Fruit fly (Drosophila melanogaster) whole organism, embryonic: ENCODE results near the gene RtcB.

Experiments
- Atf3 ChIP-seq: fragments of 200-800 bp; sonication (Bioruptor generic); optimal IDR thresholded peaks from 3 replicates; lab custom pipeline; 2016; ENCODE audit warnings: missing biosample characterization, missing genetic modification characterization
- Blimp-1 ChIP-seq: fragments of 200-800 bp; sonication (Bioruptor generic); optimal IDR thresholded peaks from 3 replicates; lab custom pipeline; 2018; ENCODE audit warnings: missing biosample characterization, missing genetic modification characterization, mild to moderate bottlenecking, moderate library complexity, missing genetic modification reagents
- CG1024 ChIP-seq: fragments of 200-800 bp; sonication (Bioruptor generic); IDR thresholded peaks from 2 replicates; pipeline ENCODE4 v1.3.6; 2022; ENCODE audit warnings: missing biosample characterization, missing genetic modification characterization
- CG10565 ChIP-seq: fragments of 200-800 bp; sonication (Bioruptor generic); optimal IDR thresholded peaks from 3 replicates; lab custom pipeline; 2016; ENCODE audit warnings: missing biosample characterization, mild to moderate bottlenecking, missing genetic modification characterization
- CG13775 ChIP-seq: fragments of 200-800 bp; sonication (Bioruptor generic); optimal IDR thresholded peaks from 3 replicates; lab custom pipeline; 2017; ENCODE audit warnings: missing biosample characterization, mild to moderate bottlenecking, missing genetic modification characterization
- CG15011 ChIP-seq: fragments of 200-800 bp; sonication (Bioruptor generic); optimal IDR thresholded peaks from 3 replicates; lab custom pipeline; 2018; ENCODE audit warnings: missing biosample characterization, mild to moderate bottlenecking, missing genetic modification characterization
- CG17385 ChIP-seq: fragments of 200-800 bp; sonication (Bioruptor generic); optimal IDR thresholded peaks from 3 replicates; lab custom pipeline; 2018; ENCODE audit warnings: missing biosample characterization, mild to moderate bottlenecking, missing genetic modification characterization
- CG1832 ChIP-seq: fragments of 200-800 bp; sonication (Bioruptor generic); optimal IDR thresholded peaks from 2 replicates; lab custom pipeline; 2017; ENCODE audit warnings: missing biosample characterization, mild to moderate bottlenecking, missing genetic modification characterization, inconsistent platforms
- CG2678 ChIP-seq: fragments of 200-800 bp; sonication (Bioruptor generic); optimal IDR thresholded peaks from 3 replicates; lab custom pipeline; 2019; ENCODE audit warnings: missing biosample characterization, mild to moderate bottlenecking, missing genetic modification characterization, moderate library complexity
- CG30020 ChIP-seq: fragments of 200-800 bp; optimal IDR thresholded peaks from 2 replicates; lab custom pipeline; 2019; ENCODE audit warnings: missing biosample characterization, mild to moderate bottlenecking, missing genetic modification characterization, moderate library complexity
- CG30403 ChIP-seq: fragments of 200-800 bp; sonication (Bioruptor generic); optimal IDR thresholded peaks from 3 replicates; lab custom pipeline; 2016; ENCODE audit warnings: missing biosample characterization, missing genetic modification characterization
- CG3995 ChIP-seq: fragments of 200-800 bp; sonication (Bioruptor generic); optimal IDR thresholded peaks from 3 replicates; lab custom pipeline; 2016; ENCODE audit warnings: missing biosample characterization, missing genetic modification characterization
- CG8281 ChIP-seq: fragments of 200-800 bp; sonication (Bioruptor generic); optimal IDR thresholded peaks from 2 replicates; lab custom pipeline; 2018; ENCODE audit warnings: missing biosample characterization, mild to moderate bottlenecking, missing genetic modification characterization, moderate library complexity
- CG9876 ChIP-seq: fragments of 200-800 bp; sonication (Bioruptor generic); optimal IDR thresholded peaks from 2 replicates; lab custom pipeline; 2016; ENCODE audit warnings: missing biosample characterization, missing genetic modification characterization
- E2f1 ChIP-seq: fragments of 200-800 bp; sonication (Bioruptor generic); IDR thresholded peaks from 2 replicates; pipeline ENCODE4 v1.3.6; 2022; ENCODE audit warnings: missing biosample characterization, missing genetic modification characterization
- E2f2 ChIP-seq: fragments of 200-800 bp; sonication (Bioruptor generic); IDR thresholded peaks from 2 replicates; pipeline ENCODE4 v1.3.6; 2022; ENCODE audit warnings: missing biosample characterization, missing genetic modification characterization
- GATAe ChIP-seq: fragments of 200-800 bp; sonication (Bioruptor generic); conservative IDR thresholded peaks from 2 replicates; pipeline ENCODE4 v1.3.6; 2022; ENCODE audit warnings: missing biosample characterization, missing genetic modification characterization
- HLHmδ ChIP-seq: fragments of 200-800 bp; sonication (Bioruptor generic); optimal IDR thresholded peaks from 2 replicates; lab custom pipeline; 2018; ENCODE audit warnings: missing biosample characterization, mild to moderate bottlenecking, missing genetic modification characterization, moderate library complexity
- HmgZ ChIP-seq: fragments of 200-800 bp; sonication (Bioruptor generic); optimal IDR thresholded peaks from 2 replicates; lab custom pipeline; 2018; ENCODE audit warnings: missing biosample characterization, mild to moderate bottlenecking, missing genetic modification characterization
- Hr51 ChIP-seq, 2 experiments: fragments of 200-800 bp; sonication (Bioruptor generic); optimal IDR thresholded peaks; 2 replicates in 1 of 2; 3 replicates in 1 of 2; lab custom pipeline; 2016 to 2018; ENCODE audit warnings: missing biosample characterization in 2 of 2, missing genetic modification characterization in 2 of 2, mild to moderate bottlenecking in 1 of 2, moderate library complexity in 1 of 2
- Hr78 ChIP-seq, 2 experiments: fragments of 200-800 bp in 1 of 2; fragments of >200 bp in 1 of 2; sonication (Bioruptor generic) in 1 of 2; optimal IDR thresholded peaks; 2 replicates each; lab custom pipeline; 2017 to 2019; ENCODE audit warnings: missing biosample characterization in 2 of 2, missing genetic modification characterization in 2 of 2, mild to moderate bottlenecking in 1 of 2, moderate library complexity in 1 of 2
- Meics ChIP-seq: fragments of 200-800 bp; sonication (Bioruptor generic); optimal IDR thresholded peaks from 2 replicates; lab custom pipeline; 2017; ENCODE audit warnings: missing biosample characterization, mild to moderate bottlenecking, missing genetic modification characterization
- Neu2 ChIP-seq: fragments of 200-800 bp; sonication (Bioruptor generic); optimal IDR thresholded peaks from 3 replicates; lab custom pipeline; 2016; ENCODE audit warnings: missing biosample characterization, missing genetic modification characterization, borderline replicate concordance
- Oaz ChIP-seq: fragments of 200-800 bp; sonication (Bioruptor generic); IDR thresholded peaks from 2 replicates; pipeline ENCODE4 v1.3.6; 2022; ENCODE audit warnings: missing biosample characterization, missing genetic modification characterization
- Ptx1 ChIP-seq: fragments of 200-800 bp; sonication (Bioruptor generic); IDR thresholded peaks from 2 replicates; pipeline ENCODE4 v1.3.6; 2022; ENCODE audit warnings: missing biosample characterization, missing genetic modification characterization
- ash1 ChIP-seq: fragments of 200-800 bp; sonication (Bioruptor generic); optimal IDR thresholded peaks from 2 replicates; lab custom pipeline; 2018; ENCODE audit warnings: missing biosample characterization, mild to moderate bottlenecking, missing genetic modification characterization
- bcd ChIP-seq: fragments of 200-800 bp; sonication (Bioruptor generic); optimal IDR thresholded peaks from 2 replicates; lab custom pipeline; 2017; ENCODE audit warnings: missing biosample characterization, mild to moderate bottlenecking, missing genetic modification characterization
- bowl ChIP-seq: fragments of 200-800 bp; sonication (Bioruptor generic); IDR thresholded peaks from 2 replicates; pipeline ENCODE4 v1.3.6; 2022; ENCODE audit warnings: missing biosample characterization, missing genetic modification characterization
- cas ChIP-seq: fragments of 200-800 bp; sonication (Bioruptor generic); IDR thresholded peaks from 2 replicates; pipeline ENCODE4 v1.3.6; 2022; ENCODE audit warnings: missing biosample characterization, missing genetic modification characterization
- ci ChIP-seq: fragments of 200-800 bp; sonication (Bioruptor generic); IDR thresholded peaks from 3 replicates; pipeline ENCODE4 v1.3.6; 2022; ENCODE audit warnings: missing biosample characterization, missing genetic modification characterization
- corto ChIP-seq: fragments of 200-800 bp; sonication (Bioruptor generic); optimal IDR thresholded peaks from 2 replicates; lab custom pipeline; 2016; ENCODE audit warnings: missing biosample characterization, mild to moderate bottlenecking, missing genetic modification characterization, moderate library complexity
- crp ChIP-seq, 2 experiments: fragments of 200-800 bp; sonication (Bioruptor generic); optimal IDR thresholded peaks; 2 replicates in 1 of 2; 3 replicates in 1 of 2; lab custom pipeline; 2017; ENCODE audit warnings: missing biosample characterization in 2 of 2, missing genetic modification characterization in 2 of 2, mild to moderate bottlenecking in 1 of 2, moderate library complexity in 1 of 2
- dm ChIP-seq: fragments of 200-800 bp; sonication (Bioruptor generic); optimal IDR thresholded peaks from 3 replicates; lab custom pipeline; 2016; ENCODE audit warnings: missing biosample characterization, missing genetic modification characterization
- ems ChIP-seq: fragments of 200-800 bp; sonication (Bioruptor generic); optimal IDR thresholded peaks from 3 replicates; lab custom pipeline; 2016; ENCODE audit warnings: missing biosample characterization, missing genetic modification characterization
- ewg ChIP-seq: fragments of 200-800 bp; sonication (Bioruptor generic); optimal IDR thresholded peaks from 3 replicates; lab custom pipeline; 2017; ENCODE audit warnings: mild to moderate bottlenecking, missing biosample characterization, missing genetic modification reagents, missing genetic modification characterization
- exex ChIP-seq: fragments of 200-800 bp; sonication (Bioruptor generic); optimal IDR thresholded peaks from 4 replicates; lab custom pipeline; 2018; ENCODE audit warnings: missing biosample characterization, mild to moderate bottlenecking, missing genetic modification characterization, moderate library complexity
- fd102C ChIP-seq: fragments of 200-800 bp; sonication (Bioruptor generic); optimal IDR thresholded peaks from 2 replicates; lab custom pipeline; 2018; ENCODE audit warnings: missing biosample characterization, mild to moderate bottlenecking, missing genetic modification characterization, moderate library complexity
- grn ChIP-seq: fragments of 200-800 bp; sonication (Bioruptor generic); optimal IDR thresholded peaks from 3 replicates; lab custom pipeline; 2017; ENCODE audit warnings: missing biosample characterization, missing genetic modification characterization
- ham ChIP-seq: fragments of 200-800 bp; sonication (Bioruptor generic); IDR thresholded peaks from 2 replicates; pipeline ENCODE4 v1.3.6; 2022; ENCODE audit warnings: missing biosample characterization, missing genetic modification characterization
- kah ChIP-seq: fragments of 200-800 bp; sonication (Bioruptor generic); optimal IDR thresholded peaks from 2 replicates; lab custom pipeline; 2018; ENCODE audit warnings: missing biosample characterization, mild to moderate bottlenecking, missing genetic modification characterization
- lov ChIP-seq, 2 experiments: fragments of 200-800 bp in 1 of 2; fragments of >200 bp in 1 of 2; sonication (Bioruptor generic) in 1 of 2; IDR thresholded peaks in 1 of 2; optimal IDR thresholded peaks in 1 of 2; 2 replicates in 1 of 2; 3 replicates in 1 of 2; pipeline versions ENCODE4 v1.3.6 to Lab custom; 2017 to 2022; ENCODE audit warnings: missing biosample characterization in 1 of 2, missing genetic modification characterization in 1 of 2
- maf-S ChIP-seq: fragments of 200-800 bp; sonication (Bioruptor generic); optimal IDR thresholded peaks from 2 replicates; lab custom pipeline; 2016; ENCODE audit warnings: missing biosample characterization, missing genetic modification characterization
- oc ChIP-seq: fragments of 200-800 bp; sonication (Bioruptor generic); optimal IDR thresholded peaks from 2 replicates; lab custom pipeline; 2018; ENCODE audit warnings: missing biosample characterization, mild to moderate bottlenecking, missing genetic modification characterization, moderate library complexity
- org-1 ChIP-seq: fragments of 200-800 bp; sonication (Bioruptor generic); optimal IDR thresholded peaks from 2 replicates; lab custom pipeline; 2017; ENCODE audit warnings: missing biosample characterization, missing genetic modification characterization
- pita ChIP-seq: fragments of 200-800 bp; sonication (Bioruptor generic); optimal IDR thresholded peaks from 2 replicates; lab custom pipeline; 2017; ENCODE audit warnings: missing biosample characterization, mild to moderate bottlenecking, missing genetic modification characterization
- rib ChIP-seq: fragments of 200-800 bp; sonication (Bioruptor generic); IDR thresholded peaks from 2 replicates; pipeline ENCODE4 v1.3.6; 2022; ENCODE audit warnings: missing biosample characterization, missing genetic modification characterization
- sd ChIP-seq: fragments of 200-800 bp; sonication (Bioruptor generic); optimal IDR thresholded peaks from 3 replicates; lab custom pipeline; 2018; ENCODE audit warnings: missing biosample characterization, mild to moderate bottlenecking, missing genetic modification characterization, moderate library complexity
- vnd ChIP-seq: fragments of 200-800 bp; sonication (Bioruptor generic); IDR thresholded peaks from 3 replicates; pipeline ENCODE4 v1.3.6; 2022; ENCODE audit warnings: missing biosample characterization, missing genetic modification characterization; ENCODE audit not compliant: partially characterized antibody
- wdn ChIP-seq: fragments of 200-800 bp; sonication (Bioruptor generic); IDR thresholded peaks from 2 replicates; pipeline ENCODE4 v1.3.6; 2022; ENCODE audit warnings: missing biosample characterization, missing genetic modification characterization
- wek ChIP-seq: fragments of 200-800 bp; sonication (Bioruptor generic); optimal IDR thresholded peaks from 3 replicates; lab custom pipeline; 2018; ENCODE audit warnings: missing biosample characterization, mild to moderate bottlenecking, missing genetic modification characterization, moderate library complexity
- zfh2 ChIP-seq: fragments of 200-800 bp; sonication (Bioruptor generic); optimal IDR thresholded peaks from 2 replicates; lab custom pipeline; 2016; ENCODE audit warnings: missing biosample characterization, missing genetic modification characterization

The RtcB gene

DNA sequence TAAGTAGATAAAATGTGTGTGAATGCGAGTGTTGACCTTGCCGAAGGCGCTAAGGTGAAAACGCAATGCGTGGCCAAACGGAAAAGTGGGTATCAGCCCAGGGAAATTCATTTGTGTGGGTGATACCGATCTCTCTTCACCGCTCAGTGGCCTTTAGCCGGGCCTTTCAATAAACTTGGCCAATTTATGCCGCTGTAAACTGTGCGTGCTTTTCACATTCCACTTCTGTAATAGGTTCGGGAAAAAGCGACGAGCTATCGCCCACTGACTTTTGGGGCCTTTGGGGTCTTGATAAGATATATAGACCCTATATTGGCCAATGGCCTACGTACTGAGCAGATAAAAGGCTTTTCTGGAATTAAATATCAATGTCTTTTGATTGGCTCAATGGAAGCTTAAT lies 8.9 kb upstream of the RtcB start (continued):
- TF ChIP-seq lov (optimal IDR thresholded peaks at IDR 0.05; lab: Kevin White, UChicago): no peak
- no peak for TF ChIP-seq lov (GFP tag; IDR thresholded peaks at IDR 0.05; lab: Robert Waterston, UW)
- TF ChIP-seq Oaz: no peak
- TF ChIP-seq CG8281: no peak
- TF ChIP-seq Meics (GFP tag; lab: Kevin White, UChicago): no peak
- TF ChIP-seq oc (tag; lab: Kevin White, UChicago): no peak
- no peak for TF ChIP-seq ash1 (GFP tag; lab: Kevin White, UChicago)
- no peak for TF ChIP-seq vnd (GFP tag; lab: Robert Waterston, UW)
- no peak for TF ChIP-seq Atf3 (GFP tag; lab: Kevin White, UChicago)
- TF ChIP-seq CG2678 (tag; lab: Kevin White, UChicago): peak; percentile 3
- TF ChIP-seq CG1024: no peak
- TF ChIP-seq CG13775 (GFP tag; lab: Kevin White, UChicago): no peak
- no peak for TF ChIP-seq crp (GFP tag; optimal IDR thresholded peaks at IDR 0.05; lab: Kevin White, UChicago)
- peak; percentile 62 for TF ChIP-seq GATAe (GFP tag; lab: Robert Waterston, UW)
- no peak for TF ChIP-seq maf-S (GFP tag; lab: Kevin White, UChicago)
- TF ChIP-seq ci (GFP tag; lab: Robert Waterston, UW): no peak
- TF ChIP-seq CG17385: no peak
- TF ChIP-seq wek (GFP tag; lab: Kevin White, UChicago): no peak
- TF ChIP-seq pita (GFP tag; lab: Kevin White, UChicago): no peak
- TF ChIP-seq CG3995: no peak
- TF ChIP-seq dm (GFP tag; lab: Kevin White, UChicago): no peak
- TF ChIP-seq HmgZ (tag; lab: Kevin White, UChicago): no peak
- no peak for TF ChIP-seq HLHmδ (GFP tag; lab: Kevin White, UChicago)
- no peak for TF ChIP-seq CG30403
- TF ChIP-seq fd102C (GFP tag; lab: Kevin White, UChicago): no peak
- TF ChIP-seq zfh2 (GFP tag; lab: Kevin White, UChicago): no peak
- TF ChIP-seq CG30020 (tag; lab: Kevin White, UChicago): no peak
- no peak for TF ChIP-seq Blimp-1 (GFP tag; lab: Kevin White, UChicago)
- TF ChIP-seq exex (tag; lab: Kevin White, UChicago): peak; percentile 61
- TF ChIP-seq corto (GFP tag; lab: Kevin White, UChicago): no peak
- no peak for TF ChIP-seq ems (GFP tag; lab: Kevin White, UChicago)
- no peak for TF ChIP-seq wdn (GFP tag; lab: Robert Waterston, UW)
- no peak for TF ChIP-seq Hr51 (GFP tag; optimal IDR thresholded peaks at IDR 0.05; lab: Kevin White, UChicago)
- no peak for TF ChIP-seq E2f1 (GFP tag; lab: Robert Waterston, UW)
- TF ChIP-seq rib: no peak
- TF ChIP-seq cas (GFP tag; lab: Robert Waterston, UW): no peak
- no peak for TF ChIP-seq kah (GFP tag; lab: Kevin White, UChicago)
- TF ChIP-seq CG10565 (GFP tag; lab: Kevin White, UChicago): no peak
- TF ChIP-seq CG9876 (GFP tag; lab: Kevin White, UChicago): no peak
- peak; percentile 94 for TF ChIP-seq sd (tag; lab: Kevin White, UChicago)
- no peak for TF ChIP-seq E2f2
- TF ChIP-seq CG15011 (GFP tag; lab: Kevin White, UChicago): no peak
- no peak for TF ChIP-seq org-1 (GFP tag; lab: Kevin White, UChicago)
- TF ChIP-seq Neu2 (GFP tag; lab: Kevin White, UChicago): no peak
- peak in 1 of 2 experiments; percentile 18 for TF ChIP-seq Hr78 (GFP tag; optimal IDR thresholded peaks at IDR 0.05; lab: Kevin White, UChicago)
- peak; percentile 12 for TF ChIP-seq grn (GFP tag; lab: Kevin White, UChicago)
- TF ChIP-seq bowl (GFP tag; lab: Robert Waterston, UW): no peak
- TF ChIP-seq CG1832 (GFP tag; lab: Kevin White, UChicago): no peak
- no peak for TF ChIP-seq ewg
- TF ChIP-seq ham (GFP tag; lab: Robert Waterston, UW): no peak
- no peak for TF ChIP-seq bcd (GFP tag; lab: Kevin White, UChicago)
- TF ChIP-seq Ptx1: no peak
